Worm (Caenorhabditis elegans): ENCODE results near the gene C18A11.4.

Gene C18A11.4

ce11 chrX:8089266-8089909 lies 44.1 kb downstream of the C18A11.4 start (continued):
- no peak for TF ChIP-seq nhr-25 (tag; optimal IDR thresholded peaks at IDR 0.05; ENCODE audit: borderline replicate concordance, insufficient read depth)
- TF ChIP-seq attf-4 (tag; optimal IDR thresholded peaks at IDR 0.05): no peak
- TF ChIP-seq fos-1 (tag; optimal IDR thresholded peaks at IDR 0.05): no peak
- TF ChIP-seq nhr-42 (GFP tag; IDR thresholded peaks at IDR 0.05): no peak
- TF ChIP-seq D1046.2 (GFP tag; IDR thresholded peaks at IDR 0.05): no peak
- no peak for TF ChIP-seq saeg-2 (GFP tag; IDR thresholded peaks at IDR 0.05)
- TF ChIP-seq nhr-76 (tag; optimal IDR thresholded peaks at IDR 0.05): no peak
- no peak for TF ChIP-seq dmd-9 (GFP tag; IDR thresholded peaks at IDR 0.05)
- TF ChIP-seq nhr-102 (tag; optimal IDR thresholded peaks at IDR 0.05): peak; percentile 50
- no peak for TF ChIP-seq gei-8 (GFP tag; optimal IDR thresholded peaks at IDR 0.05)
- TF ChIP-seq snpc-1.2 (GFP tag; IDR thresholded peaks at IDR 0.05): no peak
- TF ChIP-seq hif-1 (tag; optimal IDR thresholded peaks at IDR 0.05): no peak
- no peak for TF ChIP-seq tag-97 (GFP tag; IDR thresholded peaks at IDR 0.05)
- no peak for TF ChIP-seq ama-1 (optimal IDR thresholded peaks at IDR 0.05)
- peak; percentile 44 for TF ChIP-seq nhr-10 (tag; optimal IDR thresholded peaks at IDR 0.05)
- TF ChIP-seq dmd-8 (GFP tag; IDR thresholded peaks at IDR 0.05): no peak
- TF ChIP-seq ceh-44 (GFP tag; IDR thresholded peaks at IDR 0.05): no peak
- TF ChIP-seq ceh-32 (tag; optimal IDR thresholded peaks at IDR 0.05; ENCODE audit: poor library complexity): no peak
- peak; percentile 39 for TF ChIP-seq mes-2 (tag; optimal IDR thresholded peaks at IDR 0.05; ENCODE audit: poor library complexity, severe bottlenecking)
- TF ChIP-seq T26A8.4 (GFP tag; IDR thresholded peaks at IDR 0.05): peak; percentile 41; the same call in 1 of the 2 replicates
- TF ChIP-seq nhr-11 (tag; optimal IDR thresholded peaks at IDR 0.05): no peak
- no peak for TF ChIP-seq F44E2.7 (GFP tag; IDR thresholded peaks at IDR 0.05)
- peak; percentile 97 for TF ChIP-seq nhr-28 (tag; optimal IDR thresholded peaks at IDR 0.05)
- TF ChIP-seq hmg-1.1 (GFP tag; IDR thresholded peaks at IDR 0.05): peak; percentile 31; the same call in 1 of the 2 replicates
- no peak for TF ChIP-seq zfp-2 (tag; optimal IDR thresholded peaks at IDR 0.05)
- TF ChIP-seq zfp-3 (GFP tag; conservative IDR thresholded peaks at IDR 0.05): no peak
- TF ChIP-seq ZK337.2 (GFP tag; IDR thresholded peaks at IDR 0.05): no peak
- no peak for TF ChIP-seq spr-1 (tag; optimal IDR thresholded peaks at IDR 0.05)
- TF ChIP-seq arid-1 (GFP tag; conservative IDR thresholded peaks at IDR 0.05): no peak
- TF ChIP-seq nhr-111 (GFP tag; optimal IDR thresholded peaks at IDR 0.05): no peak
- TF ChIP-seq aha-1 (tag): peak; percentile 13
- TF ChIP-seq nhr-77 (tag; optimal IDR thresholded peaks at IDR 0.05): peak; percentile 70

- TF ChIP-seq php-3 (GFP tag; IDR thresholded peaks at IDR 0.05) (no peak), lim-7 (GFP tag; IDR thresholded peaks at IDR 0.05) (no peak), nhr-102 (tag; optimal IDR thresholded peaks at IDR 0.05) (no peak), daf-16 (GFP tag; optimal IDR thresholded peaks at IDR 0.05) (no peak), daf-16 (tag; optimal IDR thresholded peaks at IDR 0.05) (peak; percentile 13), F49E8.2 (tag; optimal IDR thresholded peaks at IDR 0.05; ENCODE audit: borderline replicate concordance) (no peak), daf-8 (GFP tag; IDR thresholded peaks at IDR 0.05) (no peak), lin-15B (tag; optimal IDR thresholded peaks at IDR 0.05) (no peak), R02D3.7 (tag; optimal IDR thresholded peaks at IDR 0.05) (no peak), spr-1 (tag; optimal IDR thresholded peaks at IDR 0.05) (no peak), dmd-9 (GFP tag; IDR thresholded peaks at IDR 0.05) (no peak), lir-3 (tag; optimal IDR thresholded peaks at IDR 0.05) (no peak), ztf-11 (tag; optimal IDR thresholded peaks at IDR 0.05) (no peak), lsy-2 (tag; optimal IDR thresholded peaks at IDR 0.05) (no peak), tra-1 (GFP tag; IDR thresholded peaks at IDR 0.05) (no peak), nhr-41 (GFP tag; IDR thresholded peaks at IDR 0.05) (no peak), pha-4 (GFP tag; IDR thresholded peaks at IDR 0.05) (no peak), pha-4 (tag; optimal IDR thresholded peaks at IDR 0.05) (no peak), egl-43 (GFP tag; IDR thresholded peaks at IDR 0.05) (no peak), unc-62 (GFP tag; optimal IDR thresholded peaks at IDR 0.05 in 1 of 2) (peak in 1 of 2 experiments; percentile 64), unc-62 (tag; optimal IDR thresholded peaks at IDR 0.05) (no peak), spr-3 (GFP tag; optimal IDR thresholded peaks at IDR 0.05) (no peak), jun-1 (tag; optimal IDR thresholded peaks at IDR 0.05) (no peak), ceh-62 (tag; optimal IDR thresholded peaks at IDR 0.05) (no peak)
These were observed 44.6 kb downstream of the C18A11.4 start for ce11 chrX:8089916-8090315.

Measured in whole organism, L4 larva.